Worm (Caenorhabditis elegans): Measurements from ENCODE around the gene F48C5.2.
"Not testable (repeated sequence)": the region's sequence is repeated elsewhere in the genome, so short reads cannot be mapped to it uniquely, and the experiment has no call there.

The F48C5.2 gene

ce11 chrX:11446535-11446934 is 7.6 kb downstream of the F48C5.2 start, which contains the start of gene igeg-2:
igeg-2 (minus strand) TSS chrX:11446635.
- TF ChIP-seq R02D3.7 (tag; optimal IDR thresholded peaks at IDR 0.05) (no peak), blmp-1 (tag; optimal IDR thresholded peaks at IDR 0.05; ENCODE audit: insufficient read depth) (no peak), ZK546.5 (tag; optimal IDR thresholded peaks at IDR 0.05) (no peak), nhr-25 (tag; optimal IDR thresholded peaks at IDR 0.05) (no peak), elt-1 (tag; optimal IDR thresholded peaks at IDR 0.05) (no peak), lin-11 (tag; optimal IDR thresholded peaks at IDR 0.05) (no peak), lin-13 (GFP tag; optimal IDR thresholded peaks at IDR 0.05) (no peak), lsy-2 (tag; optimal IDR thresholded peaks at IDR 0.05) (no peak), nhr-10 (tag; optimal IDR thresholded peaks at IDR 0.05) (no peak), ceh-82 (tag; optimal IDR thresholded peaks at IDR 0.05) (no peak), nhr-77 (tag; optimal IDR thresholded peaks at IDR 0.05) (no peak), aly-2 (tag; optimal IDR thresholded peaks at IDR 0.05) (no peak)

- TF ChIP-seq elt-3 (tag; optimal IDR thresholded peaks at IDR 0.05); ama-1 (optimal IDR thresholded peaks at IDR 0.05); R02D3.7 (tag; optimal IDR thresholded peaks at IDR 0.05): not testable (repeated sequence)
Observed at ce11 chrX:11439740-11440139, 14.4 kb downstream of the F48C5.2 start, which contains the start of gene F46C3.7. F46C3.7 (plus strand) TSS chrX:11440040.

DNA sequence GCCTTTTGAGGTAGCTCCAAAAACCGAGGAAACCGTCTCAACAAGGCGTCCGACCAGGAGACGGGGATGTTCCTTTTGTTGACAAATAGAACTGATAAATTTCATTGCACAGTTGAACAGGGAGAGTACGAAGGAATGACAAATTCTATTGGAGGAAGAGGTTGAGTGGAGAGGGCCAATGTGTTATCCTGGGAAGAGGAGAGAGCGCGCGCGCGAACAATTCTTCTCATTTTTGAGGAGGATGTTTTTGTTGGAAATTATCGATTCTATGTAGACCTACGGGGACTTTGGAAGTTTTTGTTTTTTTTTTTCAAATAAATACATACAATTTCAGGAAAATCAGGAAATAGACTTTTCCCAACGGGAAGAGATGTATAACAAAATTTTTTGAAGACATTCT is 16.4 kb downstream of the F48C5.2 start:
- TF ChIP-seq sem-4 (tag; optimal IDR thresholded peaks at IDR 0.05) (no peak), snpc-4 (tag; optimal IDR thresholded peaks at IDR 0.05) (no peak), sma-9 (GFP tag; optimal IDR thresholded peaks at IDR 0.05) (no peak), sma-9 (tag; optimal IDR thresholded peaks at IDR 0.05) (no peak), aly-2 (tag; optimal IDR thresholded peaks at IDR 0.05) (no peak)

DNA sequence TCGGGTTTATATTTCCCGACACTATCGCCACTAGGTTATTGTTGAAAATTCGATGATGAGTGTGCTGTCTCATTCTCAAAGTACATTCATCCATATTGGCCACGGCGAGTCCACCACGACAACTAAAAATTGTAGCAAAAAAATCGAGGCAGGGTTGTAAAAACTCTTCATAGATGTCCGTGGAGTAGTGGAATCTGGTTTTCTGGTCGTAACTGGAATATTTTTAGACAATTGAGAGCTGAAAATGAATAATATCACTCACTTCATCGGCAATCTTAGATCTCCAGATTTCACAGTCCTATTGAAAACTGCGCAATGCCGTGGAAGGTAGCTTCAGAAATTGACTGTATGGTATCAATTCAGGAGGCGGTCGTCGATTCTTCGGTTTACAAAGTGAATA is 18.6 kb downstream of the F48C5.2 start:
- no peak for TF ChIP-seq fos-1 (tag; optimal IDR thresholded peaks at IDR 0.05)

- TF ChIP-seq sma-3 (GFP tag; optimal IDR thresholded peaks at IDR 0.05) (no peak), lsy-2 (tag; optimal IDR thresholded peaks at IDR 0.05) (no peak), nhr-11 (tag; optimal IDR thresholded peaks at IDR 0.05) (no peak), unc-62 (GFP tag; optimal IDR thresholded peaks at IDR 0.05) (no peak), zag-1 (tag; optimal IDR thresholded peaks at IDR 0.05) (no peak), nhr-25 (tag; optimal IDR thresholded peaks at IDR 0.05) (no peak), mab-5 (tag; optimal IDR thresholded peaks at IDR 0.05) (no peak), peb-1 (tag; optimal IDR thresholded peaks at IDR 0.05) (no peak), ztf-4 (tag; optimal IDR thresholded peaks at IDR 0.05) (no peak), aly-2 (tag; optimal IDR thresholded peaks at IDR 0.05) (no peak), nhr-129 (tag; optimal IDR thresholded peaks at IDR 0.05) (no peak), mdl-1 (tag; optimal IDR thresholded peaks at IDR 0.05) (no peak), alr-1 (tag; optimal IDR thresholded peaks at IDR 0.05) (no peak)
Observed at ce11 chrX:11433488-11433887, 20.6 kb downstream of the F48C5.2 start, which contains the start of gene hum-4. hum-4 (minus strand) TSS chrX:11433588.

DNA sequence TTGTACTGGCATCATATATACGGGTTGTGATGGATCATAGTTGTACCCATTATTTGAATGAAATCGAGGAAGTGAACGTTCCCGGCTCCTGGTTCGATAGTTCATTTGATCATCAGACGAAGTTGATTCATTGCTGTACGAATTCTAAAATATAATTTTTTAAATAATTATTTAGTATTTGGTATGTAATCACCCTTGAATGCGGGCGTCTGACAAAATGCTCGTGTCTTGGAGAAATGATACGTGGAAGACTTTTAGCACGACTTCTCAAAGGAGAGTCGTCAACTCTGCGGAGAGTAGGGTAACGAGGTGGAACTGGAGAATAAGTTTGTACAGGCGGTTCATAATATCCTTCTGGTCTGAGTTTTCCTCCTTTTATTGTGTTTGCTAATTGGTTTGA is 26.6 kb downstream of the F48C5.2 start:
- TF ChIP-seq gmeb-1 (tag; optimal IDR thresholded peaks at IDR 0.05) (no peak), zag-1 (tag; optimal IDR thresholded peaks at IDR 0.05) (no peak), unc-62 (GFP tag; optimal IDR thresholded peaks at IDR 0.05) (no peak), unc-39 (tag; optimal IDR thresholded peaks at IDR 0.05) (no peak), nhr-12 (tag; optimal IDR thresholded peaks at IDR 0.05) (no peak), Y55F3AM.14 (GFP tag; optimal IDR thresholded peaks at IDR 0.05) (no peak), lin-39 (tag; optimal IDR thresholded peaks at IDR 0.05) (no peak), aly-2 (tag; optimal IDR thresholded peaks at IDR 0.05) (no peak), mab-5 (tag; optimal IDR thresholded peaks at IDR 0.05) (no peak), peb-1 (tag; optimal IDR thresholded peaks at IDR 0.05) (no peak), lin-11 (tag; optimal IDR thresholded peaks at IDR 0.05) (no peak)

Measured in whole organism, L2 larva.